Fruit fly (Drosophila melanogaster): ENCODE data around the gene Ir7e.

The Ir7e gene

DNA sequence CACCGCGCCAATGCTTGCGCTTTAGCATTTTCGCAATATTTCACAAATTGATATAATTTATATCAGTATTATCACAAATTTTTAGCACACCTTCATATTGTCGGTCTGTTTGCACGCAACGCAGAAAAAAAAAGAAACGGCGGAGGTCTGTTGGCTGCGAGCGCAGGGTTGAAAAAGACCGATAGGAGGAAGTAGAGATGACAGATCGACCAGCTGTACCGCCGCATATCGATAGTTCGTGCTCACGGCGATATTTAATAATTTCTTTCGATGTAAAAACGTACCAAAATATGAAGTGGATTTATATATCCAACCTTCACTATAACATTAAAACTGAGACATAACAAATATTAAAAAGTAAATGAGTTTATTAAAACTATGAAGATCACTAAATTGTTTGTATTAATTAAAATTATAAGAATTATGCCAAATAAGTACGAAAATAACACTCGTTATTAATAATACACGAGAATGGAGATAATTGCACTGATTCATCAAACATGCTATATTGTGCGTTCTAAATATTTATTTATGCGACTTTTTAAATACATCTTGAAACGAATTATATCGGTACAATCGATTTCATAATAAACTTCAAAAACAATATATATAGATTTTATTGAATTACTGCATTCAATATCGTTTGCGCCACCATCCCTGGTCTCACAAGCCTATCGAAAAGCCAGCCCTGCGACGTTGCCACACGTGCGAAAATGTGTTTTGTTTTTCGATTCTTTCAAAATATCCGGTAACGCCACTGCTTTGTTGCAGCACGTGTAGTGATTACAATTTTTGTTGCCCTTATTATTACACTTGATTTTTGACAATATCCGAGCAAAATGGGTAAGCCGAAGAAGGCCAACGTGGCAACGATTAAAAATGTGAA, 19.9 kb upstream of the Ir7e start, which contains the start of the genes RpS6 and bys (continued):
- TF ChIP-seq luna (GFP tag; optimal IDR thresholded peaks at IDR 0.05) (no peak), CG30431 (GFP tag; optimal IDR thresholded peaks at IDR 0.05) (no peak), CG8290 (GFP tag; optimal IDR thresholded peaks at IDR 0.05) (no peak), CG8290 (tag; optimal IDR thresholded peaks at IDR 0.05) (peak in 1 of 2 experiments; percentile 65), lola (GFP tag; optimal IDR thresholded peaks at IDR 0.05) (peak in 1 of 3 experiments; percentile 61), Hey (tag; optimal IDR thresholded peaks at IDR 0.05) (no peak), NFAT (GFP tag; IDR thresholded peaks at IDR 0.05) (peak; percentile 81), sob (GFP tag; IDR thresholded peaks at IDR 0.05) (peak; percentile 73), CG15696 (tag; optimal IDR thresholded peaks at IDR 0.05) (peak; percentile 3), C15 (GFP tag; IDR thresholded peaks at IDR 0.05) (no peak), CG8924 (tag; optimal IDR thresholded peaks at IDR 0.05) (peak; percentile 3), ato (GFP tag; IDR thresholded peaks at IDR 0.05; ENCODE audit: partially characterized antibody) (peak; percentile 76), CG15479 (GFP tag; optimal IDR thresholded peaks at IDR 0.05) (peak; percentile 26), lmd (GFP tag; IDR thresholded peaks at IDR 0.05) (peak; percentile 30; the same call in 1 of the 2 replicates), zen (tag; optimal IDR thresholded peaks at IDR 0.05) (peak; percentile 43), hbn (GFP tag; IDR thresholded peaks at IDR 0.05; ENCODE audit: partially characterized antibody) (peak; percentile 58), sim (GFP tag; IDR thresholded peaks at IDR 0.05) (0 out of 2 replicates have a peak, but pooled peaks have one; percentile 23), CG13775 (GFP tag; optimal IDR thresholded peaks at IDR 0.05) (peak; percentile 66), Ravus (GFP tag; IDR thresholded peaks at IDR 0.05) (no peak), E2f1 (GFP tag; IDR thresholded peaks at IDR 0.05) (peak; percentile 12; the same call in 1 of the 2 replicates), CG11695 (GFP tag; IDR thresholded peaks at IDR 0.05) (0 out of 3 replicates have a peak, but pooled peaks have one; percentile 31), Atf-2 (GFP tag; optimal IDR thresholded peaks at IDR 0.05) (no peak), ab (GFP tag; optimal IDR thresholded peaks at IDR 0.05) (no peak), corto (GFP tag; optimal IDR thresholded peaks at IDR 0.05) (no peak), CG11723 (GFP tag; optimal IDR thresholded peaks at IDR 0.05) (peak; percentile 13), kah (GFP tag; optimal IDR thresholded peaks at IDR 0.05) (peak; percentile 41), gro (GFP tag; optimal IDR thresholded peaks at IDR 0.05) (peak; percentile 62), Atf6 (GFP tag; IDR thresholded peaks at IDR 0.05) (no peak), Bdp1 (GFP tag; optimal IDR thresholded peaks at IDR 0.05) (no peak), Hand (GFP tag; optimal IDR thresholded peaks at IDR 0.05) (no peak), CG42726 (GFP tag; IDR thresholded peaks at IDR 0.05; ENCODE audit: partially characterized antibody) (peak; percentile 89; the same call in 1 of the 2 replicates), usp (GFP tag; optimal IDR thresholded peaks at IDR 0.05) (no peak), CG3281 (GFP tag; optimal IDR thresholded peaks at IDR 0.05) (peak; percentile 67), CG10321 (GFP tag; IDR thresholded peaks at IDR 0.05) (no peak), CG7786 (GFP tag; optimal IDR thresholded peaks at IDR 0.05) (no peak), CG9609 (GFP tag; optimal IDR thresholded peaks at IDR 0.05) (no peak), Trl (optimal IDR thresholded peaks at IDR 0.05) (no peak), Trl (GFP tag; optimal IDR thresholded peaks at IDR 0.05) (peak; percentile 10), bowl (GFP tag; IDR thresholded peaks at IDR 0.05) (no peak), CG7963 (GFP tag; IDR thresholded peaks at IDR 0.05; ENCODE audit: partially characterized antibody) (peak; percentile 86), HHEX (GFP tag; optimal IDR thresholded peaks at IDR 0.05) (peak; percentile 57), CG14710 (tag; optimal IDR thresholded peaks at IDR 0.05) (peak; percentile 65), Ets97D (GFP tag; optimal IDR thresholded peaks at IDR 0.05) (peak; percentile 96), az2 (GFP tag; optimal IDR thresholded peaks at IDR 0.05) (peak; percentile 29), cato (GFP tag; optimal IDR thresholded peaks at IDR 0.05; ENCODE audit: borderline replicate concordance) (no peak), gcm (GFP tag; optimal IDR thresholded peaks at IDR 0.05) (no peak), CG2129 (GFP tag; IDR thresholded peaks at IDR 0.05; ENCODE audit: partially characterized antibody) (peak; percentile 74), CG4404 (GFP tag; IDR thresholded peaks at IDR 0.05) (no peak), CG12942 (GFP tag; optimal IDR thresholded peaks at IDR 0.05) (peak; percentile 9)
